Worm (Caenorhabditis elegans): ENCODE measurements around the gene str-69.

ce11 chrV:3124912-3125311 is 19.2 kb upstream of the str-69 start, which contains the start of gene Y73C8C.12:
- no peak for TF ChIP-seq lsy-12 (tag; optimal IDR thresholded peaks at IDR 0.05)
- no peak for TF ChIP-seq daf-12 (tag; optimal IDR thresholded peaks at IDR 0.05)
- TF ChIP-seq ceh-82 (tag; optimal IDR thresholded peaks at IDR 0.05), result no peak
- TF ChIP-seq nhr-76 (tag; optimal IDR thresholded peaks at IDR 0.05), result no peak
- no peak for TF ChIP-seq nhr-23 (tag; optimal IDR thresholded peaks at IDR 0.05)
- no peak for TF ChIP-seq zag-1 (tag; optimal IDR thresholded peaks at IDR 0.05)
